Fruit fly (Drosophila melanogaster): ENCODE data around the gene ush.

The ush gene

DNA sequence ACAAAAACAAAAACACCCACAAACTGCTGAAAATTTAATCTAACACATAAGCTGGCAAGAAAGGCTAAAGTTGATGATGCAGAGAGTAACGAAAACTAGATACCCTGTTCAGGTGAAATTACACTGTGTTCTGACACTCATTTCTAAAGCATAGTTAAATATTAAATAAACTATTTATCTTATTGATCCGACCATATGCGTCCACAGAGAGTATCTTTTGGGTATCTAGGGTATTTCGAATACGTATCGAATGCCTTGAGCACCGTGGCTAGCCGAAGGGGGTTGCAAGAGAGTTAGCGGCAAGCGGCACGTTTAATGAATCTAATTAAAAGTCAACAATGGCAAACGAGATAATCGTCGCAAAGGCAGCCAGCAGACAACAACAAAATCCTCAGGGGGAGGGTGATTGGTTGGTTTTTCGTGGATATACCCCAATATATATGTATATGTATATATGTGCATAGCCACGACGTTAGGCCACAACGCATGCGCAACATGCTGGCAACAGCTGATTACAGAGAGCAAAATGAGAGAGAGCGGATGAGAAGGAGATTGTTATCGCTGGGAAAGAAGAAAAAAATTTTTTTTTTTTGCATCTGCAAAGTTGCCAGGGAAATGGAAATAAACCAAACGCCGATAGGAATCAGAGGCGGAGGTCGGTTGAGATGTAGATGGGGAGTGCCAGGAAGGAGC is 46.1 kb downstream of the ush start (continued):
- TF ChIP-seq Doc3 (GFP tag; IDR thresholded peaks at IDR 0.05; ENCODE audit: partially characterized antibody) = no peak
- TF ChIP-seq CG31441 (GFP tag; IDR thresholded peaks at IDR 0.05) = peak; percentile 79
- TF ChIP-seq kay (GFP tag; optimal IDR thresholded peaks at IDR 0.05) = peak; percentile 64
- TF ChIP-seq H2.0 (GFP tag; IDR thresholded peaks at IDR 0.05) = peak; percentile 81
- TF ChIP-seq bcd (GFP tag; optimal IDR thresholded peaks at IDR 0.05) = peak; percentile 77
- no peak for TF ChIP-seq zfh2 (GFP tag; optimal IDR thresholded peaks at IDR 0.05)
- TF ChIP-seq CG14050 (GFP tag; IDR thresholded peaks at IDR 0.05) = peak; percentile 81
- TF ChIP-seq slbo (GFP tag; IDR thresholded peaks at IDR 0.05) = peak; percentile 66
- TF ChIP-seq CG10543 (GFP tag; optimal IDR thresholded peaks at IDR 0.05) = no peak
- TF ChIP-seq toy (GFP tag; IDR thresholded peaks at IDR 0.05) = 0 out of 2 replicates have a peak, but pooled peaks have one; percentile 15
- TF ChIP-seq gt (GFP tag; IDR thresholded peaks at IDR 0.05) = peak; percentile 43; the same call in 1 of the 2 replicates
- TF ChIP-seq sug (tag; optimal IDR thresholded peaks at IDR 0.05) = no peak
- peak; percentile 56; the same call in 1 of the 3 replicates for TF ChIP-seq CG3726 (GFP tag; IDR thresholded peaks at IDR 0.05)
- TF ChIP-seq caup (GFP tag; optimal IDR thresholded peaks at IDR 0.05; ENCODE audit: severe bottlenecking) = peak; percentile 0
- peak; percentile 61 for TF ChIP-seq slp2 (GFP tag; optimal IDR thresholded peaks at IDR 0.05)
- TF ChIP-seq onecut (GFP tag; IDR thresholded peaks at IDR 0.05) = peak; percentile 72
- TF ChIP-seq CG6813 (GFP tag; optimal IDR thresholded peaks at IDR 0.05) = peak; percentile 75
- TF ChIP-seq sim (GFP tag; IDR thresholded peaks at IDR 0.05) = peak; percentile 57; the same call in 1 of the 2 replicates
- no peak for TF ChIP-seq CG9797 (GFP tag; optimal IDR thresholded peaks at IDR 0.05)
- TF ChIP-seq CG14710 (tag; optimal IDR thresholded peaks at IDR 0.05) = peak; percentile 81
- peak; percentile 49 for TF ChIP-seq Nf-YB (GFP tag; optimal IDR thresholded peaks at IDR 0.05)
- TF ChIP-seq CG12299 (tag; optimal IDR thresholded peaks at IDR 0.05) = peak; percentile 14
- peak; percentile 91 for TF ChIP-seq H15 (GFP tag; IDR thresholded peaks at IDR 0.05)
- TF ChIP-seq C15 (GFP tag; IDR thresholded peaks at IDR 0.05) = 0 out of 3 replicates have a peak, but pooled peaks have one; percentile 52
- peak; percentile 46 for TF ChIP-seq ewg (GFP tag; optimal IDR thresholded peaks at IDR 0.05)
- TF ChIP-seq Spps (tag; optimal IDR thresholded peaks at IDR 0.05) = peak; percentile 77
- peak; percentile 83 for TF ChIP-seq CG11695 (GFP tag; IDR thresholded peaks at IDR 0.05)
- peak; percentile 61; the same call in 1 of the 2 replicates for TF ChIP-seq E2f2 (GFP tag; IDR thresholded peaks at IDR 0.05)
- TF ChIP-seq Usf (GFP tag; optimal IDR thresholded peaks at IDR 0.05) = peak; percentile 53
- peak; percentile 41 for TF ChIP-seq cato (GFP tag; optimal IDR thresholded peaks at IDR 0.05; ENCODE audit: borderline replicate concordance)
- TF ChIP-seq Sry-β (GFP tag; optimal IDR thresholded peaks at IDR 0.05) = no peak
- peak; percentile 93 for TF ChIP-seq CG15479 (GFP tag; optimal IDR thresholded peaks at IDR 0.05)
- peak; percentile 33 for TF ChIP-seq Elba2 (GFP tag; optimal IDR thresholded peaks at IDR 0.05)
- TF ChIP-seq CG5953 (GFP tag; IDR thresholded peaks at IDR 0.05) = peak; percentile 77
- TF ChIP-seq Nf-YC (tag; optimal IDR thresholded peaks at IDR 0.05) = no peak
- TF ChIP-seq tx (GFP tag; optimal IDR thresholded peaks at IDR 0.05) = peak; percentile 18
- no peak for TF ChIP-seq NC2α (GFP tag; optimal IDR thresholded peaks at IDR 0.05)
- no peak for TF ChIP-seq zen2 (GFP tag; IDR thresholded peaks at IDR 0.05; ENCODE audit: partially characterized antibody)
- TF ChIP-seq YL-1 (GFP tag; optimal IDR thresholded peaks at IDR 0.05) = peak; percentile 20
- TF ChIP-seq B-H2 (GFP tag; optimal IDR thresholded peaks at IDR 0.05) = no peak
- TF ChIP-seq dmrt11E (tag; optimal IDR thresholded peaks at IDR 0.05) = peak; percentile 90
- peak; percentile 18 for TF ChIP-seq Kr (GFP tag; optimal IDR thresholded peaks at IDR 0.05)
- TF ChIP-seq Xrp1 (GFP tag; IDR thresholded peaks at IDR 0.05) = peak; percentile 92
- peak; percentile 72 for TF ChIP-seq NC2β (GFP tag; optimal IDR thresholded peaks at IDR 0.05)
- peak; percentile 70 for TF ChIP-seq CG17385 (GFP tag; optimal IDR thresholded peaks at IDR 0.05)
- TF ChIP-seq CG7556 (GFP tag; optimal IDR thresholded peaks at IDR 0.05) = peak; percentile 61
- TF ChIP-seq Antp (GFP tag; optimal IDR thresholded peaks at IDR 0.05) = peak; percentile 27
- TF ChIP-seq CG2116 (GFP tag; optimal IDR thresholded peaks at IDR 0.05) = peak; percentile 36
- peak; percentile 77 for TF ChIP-seq ap (GFP tag; IDR thresholded peaks at IDR 0.05)

All from whole organism, embryonic.